Worm (Caenorhabditis elegans) whole organism, L4 larva: Measurements from ENCODE around the gene nep-13.

Source experiments
- madf-5 ChIP-seq, 2 experiments: fragments of 200-800 bp; sonication (Bioruptor generic); IDR thresholded peaks; 2 replicates each; pipeline ENCODE4 v1.3.6; 2022; ENCODE audit warnings: missing compliant biosample characterization in 2 of 2, missing genetic modification characterization in 2 of 2
- nhr-28 ChIP-seq: fragments of 150-350 bp; optimal IDR thresholded peaks from 2 replicates; lab custom pipeline; 2014; ENCODE audit warnings: missing biosample characterization, missing genetic modification characterization
- sdz-12 ChIP-seq: fragments of 200-800 bp; sonication (Bioruptor generic); optimal IDR thresholded peaks from 2 replicates; lab custom pipeline; 2018; ENCODE audit warnings: mild to moderate bottlenecking, missing genetic modification characterization, missing compliant biosample characterization

DNA sequence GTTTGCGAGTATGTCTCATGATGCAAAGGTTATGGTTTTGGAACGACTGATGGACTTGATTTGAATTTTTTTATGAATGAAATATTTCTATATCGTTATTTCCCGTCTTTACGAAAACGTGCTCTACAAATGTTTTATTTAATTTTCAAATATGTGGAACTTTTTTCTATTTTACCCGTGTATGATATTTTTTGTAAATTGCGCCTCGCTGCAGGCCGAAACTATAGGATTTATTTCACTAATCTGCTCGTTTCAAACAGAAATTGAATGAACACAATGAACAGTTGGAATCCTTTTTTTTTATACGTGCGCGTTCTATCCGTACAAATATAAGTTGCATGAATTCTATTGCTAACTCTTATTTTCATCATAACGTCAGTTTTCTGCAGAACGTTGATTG, 15.5 kb downstream of the nep-13 start, which contains the start of gene btb-18:
- TF ChIP-seq nhr-28 (tag; lab: Kevin White, UChicago), result no peak
- no peak for TF ChIP-seq sdz-12 (GFP tag; lab: Kevin White, UChicago)
- no peak for TF ChIP-seq madf-5 (GFP tag; IDR thresholded peaks at IDR 0.05; lab: Robert Waterston, UW)
